Worm (Caenorhabditis elegans) whole organism, mixed stage, embryonic: ENCODE measurements around the gene F58F12.4.

Experiments used
- blmp-1 ChIP-seq: fragments of 150-350 bp; optimal IDR thresholded peaks from 2 replicates; lab custom pipeline; 2014; ENCODE audit warnings: missing biosample characterization, missing genetic modification characterization
- ceh-83 ChIP-seq: fragments of 200-800 bp; sonication (Bioruptor generic); optimal IDR thresholded peaks from 2 replicates; lab custom pipeline; 2018; ENCODE audit warnings: mild to moderate bottlenecking, missing genetic modification characterization, missing compliant biosample characterization
- ces-1 ChIP-seq: fragments of 150-350 bp; optimal IDR thresholded peaks from 2 replicates; lab custom pipeline; 2014; ENCODE audit warnings: missing biosample characterization, missing genetic modification reagents, missing genetic modification characterization
- elt-3 ChIP-seq: fragments of 150-350 bp; optimal IDR thresholded peaks from 2 replicates; lab custom pipeline; 2014; ENCODE audit warnings: missing biosample characterization, missing genetic modification characterization
- lin-13 ChIP-seq: fragments of 150-350 bp; optimal IDR thresholded peaks from 2 replicates; lab custom pipeline; 2014; ENCODE audit warnings: missing biosample characterization, missing genetic modification characterization
- nhr-12 ChIP-seq: fragments of 150-350 bp; optimal IDR thresholded peaks from 2 replicates; lab custom pipeline; 2014; ENCODE audit warnings: missing biosample characterization, missing genetic modification characterization
- nhr-76 ChIP-seq: sonication (generic microtip); optimal IDR thresholded peaks from 2 replicates; lab custom pipeline; 2017; ENCODE audit warnings: missing biosample characterization, missing genetic modification characterization
- unc-120 ChIP-seq: sonication (generic microtip); optimal IDR thresholded peaks from 2 replicates; lab custom pipeline; 2017; ENCODE audit warnings: missing genetic modification characterization, missing compliant biosample characterization; ENCODE audit not compliant: poor library complexity, severe bottlenecking
- unc-62 ChIP-seq: fragments of 150-350 bp; optimal IDR thresholded peaks from 2 replicates; lab custom pipeline; 2014; ENCODE audit warnings: missing biosample characterization, missing genetic modification reagents, missing genetic modification characterization
- ztf-11 ChIP-seq: fragments of 150-350 bp; optimal IDR thresholded peaks from 2 replicates; lab custom pipeline; 2014; ENCODE audit warnings: missing biosample characterization, missing genetic modification characterization

- TF ChIP-seq lin-13 = no peak
- TF ChIP-seq nhr-76 (tag; lab: Kevin White, UChicago) = no peak
- no peak for TF ChIP-seq unc-62 (GFP tag; lab: Kevin White, UChicago)
- TF ChIP-seq nhr-12 = no peak
- TF ChIP-seq unc-120 = no peak
- TF ChIP-seq ztf-11 = no peak
- TF ChIP-seq ces-1 (GFP tag; lab: Kevin White, UChicago) = no peak
- TF ChIP-seq blmp-1 (tag; lab: Kevin White, UChicago) = no peak
- TF ChIP-seq ceh-83 (GFP tag; lab: Kevin White, UChicago) = no peak
- no peak for TF ChIP-seq elt-3 (tag; lab: Kevin White, UChicago)
Observed at ce11 chrII:6339511-6339910, 47.1 kb upstream of the F58F12.4 start.
